Worm (Caenorhabditis elegans): ENCODE results near the gene F47D12.7.

The F47D12.7 gene

DNA sequence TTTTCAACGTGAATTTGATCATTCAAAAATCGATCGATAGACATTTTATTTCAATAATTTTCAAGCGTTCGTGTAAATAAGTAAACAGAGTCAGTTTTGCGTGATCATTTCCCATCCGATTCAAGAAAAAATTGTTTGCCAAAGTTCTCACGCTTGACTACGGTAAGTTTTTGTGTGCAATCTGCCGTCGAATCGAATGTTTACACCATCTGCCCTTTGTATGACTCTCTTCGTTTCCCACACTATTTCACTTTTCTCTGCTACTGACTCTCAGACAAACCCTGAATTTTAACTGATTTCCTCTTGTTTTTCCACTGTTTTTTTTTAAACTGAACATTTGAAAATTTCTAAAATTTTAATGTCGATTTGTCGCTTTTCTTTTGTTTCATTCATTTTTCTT is 48.9 kb upstream of the F47D12.7 start (continued):
- TF ChIP-seq mdl-1 (tag; optimal IDR thresholded peaks at IDR 0.05) = peak in 1 of 2 experiments; percentile 78
- no peak for TF ChIP-seq lin-39 (tag; optimal IDR thresholded peaks at IDR 0.05)
- no peak for TF ChIP-seq duxl-1 (tag; optimal IDR thresholded peaks at IDR 0.05; ENCODE audit: poor library complexity)
- no peak for TF ChIP-seq Y75B8A.6 (GFP tag; IDR thresholded peaks at IDR 0.05)
- no peak for TF ChIP-seq pqm-1 (tag; optimal IDR thresholded peaks at IDR 0.05)
- peak; percentile 50 for TF ChIP-seq nhr-28 (tag; optimal IDR thresholded peaks at IDR 0.05)
- 0 out of 2 replicates have a peak, but pooled peaks have one; percentile 37 for TF ChIP-seq Y48G9A.11 (GFP tag; IDR thresholded peaks at IDR 0.05)
- no peak for TF ChIP-seq F44E2.7 (GFP tag; IDR thresholded peaks at IDR 0.05)
- TF ChIP-seq madf-5 (GFP tag; IDR thresholded peaks at IDR 0.05) = no peak
- TF ChIP-seq ceh-62 (tag; optimal IDR thresholded peaks at IDR 0.05) = no peak
- peak; percentile 87 for TF ChIP-seq mes-2 (tag; optimal IDR thresholded peaks at IDR 0.05; ENCODE audit: poor library complexity, severe bottlenecking)
- TF ChIP-seq lin-13 (GFP tag; optimal IDR thresholded peaks at IDR 0.05) = peak; percentile 85
- peak; percentile 60 for TF ChIP-seq nhr-77 (tag; optimal IDR thresholded peaks at IDR 0.05)
- TF ChIP-seq lin-38 (GFP tag; IDR thresholded peaks at IDR 0.05) = peak; percentile 71
- TF ChIP-seq F26F4.8 (GFP tag; conservative IDR thresholded peaks at IDR 0.05) = no peak
- TF ChIP-seq nhr-111 (GFP tag; optimal IDR thresholded peaks at IDR 0.05) = no peak
- peak; percentile 63 for TF ChIP-seq rbr-2 (tag; optimal IDR thresholded peaks at IDR 0.05)
- no peak for TF ChIP-seq spr-1 (tag; optimal IDR thresholded peaks at IDR 0.05)
- TF ChIP-seq lin-29 (GFP tag; IDR thresholded peaks at IDR 0.05) = no peak
- no peak for TF ChIP-seq Y5F2A.4 (GFP tag; optimal IDR thresholded peaks at IDR 0.05)
- TF ChIP-seq egl-27 (tag; optimal IDR thresholded peaks at IDR 0.05) = no peak
- TF ChIP-seq fos-1 (tag; optimal IDR thresholded peaks at IDR 0.05) = no peak
- TF ChIP-seq zip-11 (GFP tag; IDR thresholded peaks at IDR 0.05) = no peak
- no peak for TF ChIP-seq Y105C5A.15 (GFP tag; IDR thresholded peaks at IDR 0.05)
- no peak for TF ChIP-seq skn-1 (tag; optimal IDR thresholded peaks at IDR 0.05)
- peak; percentile 73 for TF ChIP-seq hlh-11 (tag; optimal IDR thresholded peaks at IDR 0.05)
- TF ChIP-seq ceh-20 (GFP tag; IDR thresholded peaks at IDR 0.05) = 0 out of 2 replicates have a peak, but pooled peaks have one; percentile 33
- no peak for TF ChIP-seq snpc-4 (tag; optimal IDR thresholded peaks at IDR 0.05)
- no peak for TF ChIP-seq saeg-2 (GFP tag; IDR thresholded peaks at IDR 0.05)
- 0 out of 2 replicates have a peak, but pooled peaks have one; percentile 51 for TF ChIP-seq lim-7 (GFP tag; IDR thresholded peaks at IDR 0.05)
- TF ChIP-seq lin-1 (GFP tag; IDR thresholded peaks at IDR 0.05) = no peak
- no peak for TF ChIP-seq lin-15B (tag; optimal IDR thresholded peaks at IDR 0.05)
- no peak for TF ChIP-seq cey-2 (tag; optimal IDR thresholded peaks at IDR 0.05; ENCODE audit: borderline replicate concordance, insufficient read depth)
- TF ChIP-seq R02D3.7 (tag; optimal IDR thresholded peaks at IDR 0.05) = no peak
- TF ChIP-seq nhr-6 (tag; optimal IDR thresholded peaks at IDR 0.05) = peak; percentile 45
- TF ChIP-seq ceh-32 (tag; optimal IDR thresholded peaks at IDR 0.05; ENCODE audit: poor library complexity) = no peak
- no peak for TF ChIP-seq daf-8 (GFP tag; IDR thresholded peaks at IDR 0.05)
- no peak for TF ChIP-seq set-16 (GFP tag; IDR thresholded peaks at IDR 0.05)
- TF ChIP-seq jun-1 (tag; optimal IDR thresholded peaks at IDR 0.05) = peak; percentile 43
- TF ChIP-seq T26A8.4 (GFP tag; IDR thresholded peaks at IDR 0.05) = peak; percentile 66
- no peak for TF ChIP-seq ZK337.2 (GFP tag; IDR thresholded peaks at IDR 0.05)
- no peak for TF ChIP-seq tra-1 (GFP tag; IDR thresholded peaks at IDR 0.05)
- peak in 1 of 2 experiments; percentile 66 for TF ChIP-seq daf-16 (GFP tag; optimal IDR thresholded peaks at IDR 0.05)
- TF ChIP-seq daf-16 (tag; optimal IDR thresholded peaks at IDR 0.05) = peak; percentile 64
- TF ChIP-seq nhr-102 (tag; optimal IDR thresholded peaks at IDR 0.05) = no peak
- TF ChIP-seq tag-97 (GFP tag; IDR thresholded peaks at IDR 0.05) = no peak
- 0 out of 2 replicates have a peak, but pooled peaks have one; percentile 33 for TF ChIP-seq nhr-42 (GFP tag; IDR thresholded peaks at IDR 0.05)
- peak; percentile 25 for TF ChIP-seq ama-1 (optimal IDR thresholded peaks at IDR 0.05)
- TF ChIP-seq vab-7 (GFP tag; IDR thresholded peaks at IDR 0.05) = no peak
- TF ChIP-seq gei-8 (GFP tag; optimal IDR thresholded peaks at IDR 0.05) = no peak
- no peak for TF ChIP-seq sdz-12 (GFP tag; optimal IDR thresholded peaks at IDR 0.05)
- peak; percentile 69 for TF ChIP-seq dmd-6 (GFP tag; IDR thresholded peaks at IDR 0.05)

All from whole organism, L4 larva.